Worm (Caenorhabditis elegans) whole organism, midembryonic: ENCODE results near the gene lury-1.
"Not testable (repeated sequence)": the region's sequence is repeated elsewhere in the genome, so short reads cannot be mapped to it uniquely, and the experiment has no call there.

ENCODE experiments used
- T22C8.4 ChIP-seq: fragments of 200-800 bp; sonication (Bioruptor generic); IDR thresholded peaks from 2 replicates; pipeline ENCODE4 v1.3.6; 2022; ENCODE audit warnings: missing genetic modification characterization, missing compliant biosample characterization
- cog-1 ChIP-seq: sonication (generic microtip); optimal IDR thresholded peaks from 2 replicates; lab custom pipeline; 2016; ENCODE audit warnings: missing genetic modification characterization, missing compliant biosample characterization
- flt-1 ChIP-seq: fragments of 200-800 bp; sonication (Bioruptor generic); IDR thresholded peaks from 2 replicates; pipeline ENCODE4 v1.3.6; 2022; ENCODE audit warnings: missing genetic modification characterization, missing compliant biosample characterization
- klf-2 ChIP-seq: fragments of 200-800 bp; sonication (Bioruptor generic); conservative IDR thresholded peaks from 2 replicates; pipeline ENCODE4 v1.3.6; 2022; ENCODE audit warnings: missing genetic modification reagents, missing genetic modification characterization, missing compliant biosample characterization
- med-1 ChIP-seq: sonication (generic microtip); optimal IDR thresholded peaks from 2 replicates; lab custom pipeline; 2017; ENCODE audit warnings: missing genetic modification characterization, mild to moderate bottlenecking, missing compliant biosample characterization, antibody characterized with exemption, missing genetic modification reagents; ENCODE audit not compliant: insufficient read depth
- ref-1 ChIP-seq: fragments of 200-800 bp; sonication (Bioruptor generic); conservative IDR thresholded peaks from 2 replicates; pipeline ENCODE4 v1.3.6; 2022; ENCODE audit warnings: missing genetic modification reagents, missing genetic modification characterization, missing compliant biosample characterization
- tab-1 ChIP-seq: fragments of 200-800 bp; sonication (Bioruptor generic); IDR thresholded peaks from 2 replicates; pipeline ENCODE4 v1.3.6; 2022; ENCODE audit warnings: missing genetic modification characterization, missing compliant biosample characterization
- ztf-23 ChIP-seq: fragments of 200-800 bp; sonication (Bioruptor generic); IDR thresholded peaks from 2 replicates; pipeline ENCODE4 v1.3.6; 2022; ENCODE audit warnings: missing genetic modification reagents, missing genetic modification characterization, missing compliant biosample characterization
- ztf-29 ChIP-seq: fragments of 200-800 bp; sonication (Bioruptor generic); IDR thresholded peaks from 2 replicates; pipeline ENCODE4 v1.3.6; 2022; ENCODE audit warnings: missing genetic modification reagents, missing genetic modification characterization, missing compliant biosample characterization

The lury-1 gene

ce11 chrIII:12167030-12167429, 19.2 kb upstream of the lury-1 start:
- TF ChIP-seq med-1 (GFP tag; lab: Kevin White, UChicago) (no peak), ref-1 (GFP tag; lab: Robert Waterston, UW) (no peak), flt-1 (GFP tag; lab: Robert Waterston, UW) (no peak), ztf-23 (GFP tag; lab: Robert Waterston, UW) (no peak), cog-1 (tag; lab: Kevin White, UChicago) (no peak), ztf-29 (GFP tag; lab: Robert Waterston, UW) (no peak), klf-2 (GFP tag; lab: Robert Waterston, UW) (no peak), tab-1 (GFP tag; lab: Robert Waterston, UW) (no peak), T22C8.4 (GFP tag; lab: Robert Waterston, UW) (no peak)

ce11 chrIII:12177145-12177544, 9.1 kb upstream of the lury-1 start, which contains the start of gene gly-11:
TSS of gene gly-11 (minus strand) at chrIII:12177245.
- TF ChIP-seq flt-1 (GFP tag; lab: Robert Waterston, UW); ztf-29 (GFP tag; lab: Robert Waterston, UW); cog-1 (tag; lab: Kevin White, UChicago): not testable (repeated sequence)

- no peak for TF ChIP-seq med-1 (GFP tag; lab: Kevin White, UChicago)
- no peak for TF ChIP-seq ztf-23 (GFP tag; lab: Robert Waterston, UW)
- peak; percentile 73 for TF ChIP-seq cog-1 (tag; lab: Kevin White, UChicago)
- TF ChIP-seq tab-1 (GFP tag; lab: Robert Waterston, UW): no peak
- 0 out of 2 replicates have a peak, but pooled peaks have one; percentile 24 for TF ChIP-seq flt-1 (GFP tag; lab: Robert Waterston, UW)
- no peak for TF ChIP-seq ztf-29 (GFP tag; lab: Robert Waterston, UW)
- no peak for TF ChIP-seq klf-2 (GFP tag; lab: Robert Waterston, UW)
Measured at ce11 chrIII:12178121-12178520, 8.1 kb upstream of the lury-1 start.

ce11 chrIII:12182919-12183318, 3.3 kb upstream of the lury-1 start, which contains the start of gene Y75B8A.10:
TSS of gene Y75B8A.10 (minus strand) at chrIII:12183019.
- TF ChIP-seq klf-2 (GFP tag; lab: Robert Waterston, UW) (no peak), ref-1 (GFP tag; lab: Robert Waterston, UW) (no peak), T22C8.4 (GFP tag; lab: Robert Waterston, UW) (no peak), med-1 (GFP tag; lab: Kevin White, UChicago) (no peak), tab-1 (GFP tag; lab: Robert Waterston, UW) (no peak), ztf-23 (GFP tag; lab: Robert Waterston, UW) (no peak), cog-1 (tag; lab: Kevin White, UChicago) (no peak), ztf-29 (GFP tag; lab: Robert Waterston, UW) (no peak), flt-1 (GFP tag; lab: Robert Waterston, UW) (no peak)

- no peak for TF ChIP-seq flt-1 (GFP tag; lab: Robert Waterston, UW)
- TF ChIP-seq cog-1 (tag; lab: Kevin White, UChicago): no peak
- no peak for TF ChIP-seq T22C8.4 (GFP tag; lab: Robert Waterston, UW)
- TF ChIP-seq klf-2 (GFP tag; lab: Robert Waterston, UW): no peak
- no peak for TF ChIP-seq ref-1 (GFP tag; lab: Robert Waterston, UW)
- no peak for TF ChIP-seq med-1 (GFP tag; lab: Kevin White, UChicago)
- no peak for TF ChIP-seq ztf-23 (GFP tag; lab: Robert Waterston, UW)
- no peak for TF ChIP-seq tab-1 (GFP tag; lab: Robert Waterston, UW)
- TF ChIP-seq ztf-29 (GFP tag; lab: Robert Waterston, UW): no peak
Measured at ce11 chrIII:12188236-12188635, 2.0 kb downstream of the lury-1 start.

ce11 chrIII:12194190-12194589, 8.0 kb downstream of the lury-1 start, which contains the start of gene Y75B8A.44:
TSS of gene Y75B8A.44 (plus strand) at chrIII:12194490.
- no peak for TF ChIP-seq T22C8.4 (GFP tag; lab: Robert Waterston, UW)
- TF ChIP-seq tab-1 (GFP tag; lab: Robert Waterston, UW): no peak
- no peak for TF ChIP-seq klf-2 (GFP tag; lab: Robert Waterston, UW)
- no peak for TF ChIP-seq cog-1 (tag; lab: Kevin White, UChicago)
- no peak for TF ChIP-seq med-1 (GFP tag; lab: Kevin White, UChicago)

- TF ChIP-seq klf-2 (GFP tag; lab: Robert Waterston, UW) (no peak), cog-1 (tag; lab: Kevin White, UChicago) (no peak), flt-1 (GFP tag; lab: Robert Waterston, UW) (no peak), ztf-29 (GFP tag; lab: Robert Waterston, UW) (no peak)
Measured at ce11 chrIII:12195991-12196390, 9.8 kb downstream of the lury-1 start.

- no peak for TF ChIP-seq cog-1 (tag; lab: Kevin White, UChicago)
- no peak for TF ChIP-seq T22C8.4 (GFP tag; lab: Robert Waterston, UW)
Measured at ce11 chrIII:12198135-12198534, 11.9 kb downstream of the lury-1 start.

ce11 chrIII:12202437-12202836, 16.2 kb downstream of the lury-1 start, which contains the start of gene osm-12:
TSS of gene osm-12 (minus strand) at chrIII:12202537.
- TF ChIP-seq ztf-23 (GFP tag; lab: Robert Waterston, UW) (no peak), T22C8.4 (GFP tag; lab: Robert Waterston, UW) (no peak), ztf-29 (GFP tag; lab: Robert Waterston, UW) (no peak), ref-1 (GFP tag; lab: Robert Waterston, UW) (no peak)

- 0 out of 2 replicates have a peak, but pooled peaks have one; percentile 13 for TF ChIP-seq tab-1 (GFP tag; lab: Robert Waterston, UW)
- TF ChIP-seq klf-2 (GFP tag; lab: Robert Waterston, UW): no peak
Measured at ce11 chrIII:12205271-12205670, 19.1 kb downstream of the lury-1 start.
